Worm (Caenorhabditis elegans): Measurements from ENCODE around the gene Y47G7B.2.

Y47G7B.2 gene

ce11 chrII:2752536-2752935, 44.7 kb upstream of the Y47G7B.2 start, which contains the start of gene F29A7.6:
Gene F29A7.6 (minus strand): TSS chrII:2752611.
- TF ChIP-seq egl-27 (tag; optimal IDR thresholded peaks at IDR 0.05): no peak
- TF ChIP-seq lin-39 (tag; optimal IDR thresholded peaks at IDR 0.05): peak; percentile 2
- peak; percentile 20 for TF ChIP-seq C04F5.9 (tag; optimal IDR thresholded peaks at IDR 0.05)
- TF ChIP-seq C34B4.2 (tag; optimal IDR thresholded peaks at IDR 0.05): no peak
- no peak for TF ChIP-seq pag-3 (tag; optimal IDR thresholded peaks at IDR 0.05; ENCODE audit: borderline replicate concordance, insufficient read depth)
- TF ChIP-seq nhr-85 (tag): peak; percentile 67
- TF ChIP-seq unc-86 (tag; optimal IDR thresholded peaks at IDR 0.05): peak; percentile 41
- no peak for TF ChIP-seq ces-1 (GFP tag; optimal IDR thresholded peaks at IDR 0.05)
- TF ChIP-seq nhr-76 (tag; optimal IDR thresholded peaks at IDR 0.05): no peak
- TF ChIP-seq snpc-4 (tag; optimal IDR thresholded peaks at IDR 0.05): peak; percentile 64
- TF ChIP-seq ets-5 (GFP tag; IDR thresholded peaks at IDR 0.05): no peak
- TF ChIP-seq blmp-1 (tag; optimal IDR thresholded peaks at IDR 0.05): no peak
- no peak for TF ChIP-seq hpl-2 (GFP tag; optimal IDR thresholded peaks at IDR 0.05)
- TF ChIP-seq mdl-1 (tag; optimal IDR thresholded peaks at IDR 0.05): peak in 1 of 2 experiments; percentile 2
- no peak for TF ChIP-seq nhr-84 (tag; optimal IDR thresholded peaks at IDR 0.05)
- no peak for TF ChIP-seq hlh-17 (GFP tag; optimal IDR thresholded peaks at IDR 0.05; ENCODE audit: borderline replicate concordance)
- peak; percentile 53 to 63 for TF ChIP-seq lin-35 (GFP tag; optimal IDR thresholded peaks at IDR 0.05)
- peak; percentile 79 for TF ChIP-seq nhr-90 (tag; optimal IDR thresholded peaks at IDR 0.05; ENCODE audit: poor library complexity)
- TF ChIP-seq ceh-8 (GFP tag; optimal IDR thresholded peaks at IDR 0.05): no peak
- TF ChIP-seq mab-9 (GFP tag; IDR thresholded peaks at IDR 0.05): 0 out of 2 replicates have a peak, but pooled peaks have one; percentile 36
- peak; percentile 78 for TF ChIP-seq lin-14 (GFP tag; optimal IDR thresholded peaks at IDR 0.05)
- no peak for TF ChIP-seq lir-3 (tag; optimal IDR thresholded peaks at IDR 0.05; ENCODE audit: poor library complexity)
- TF ChIP-seq unc-62 (GFP tag; optimal IDR thresholded peaks at IDR 0.05): no peak
- peak; percentile 78 for TF ChIP-seq irx-1 (tag; optimal IDR thresholded peaks at IDR 0.05)
- TF ChIP-seq efl-1 (optimal IDR thresholded peaks at IDR 0.05): peak; percentile 67 to 69
- peak; percentile 69 to 92 for TF ChIP-seq efl-1 (GFP tag; optimal IDR thresholded peaks at IDR 0.05 in 1 of 2)
- TF ChIP-seq tbx-2 (tag; optimal IDR thresholded peaks at IDR 0.05): peak; percentile 78
- no peak for TF ChIP-seq ama-1 (optimal IDR thresholded peaks at IDR 0.05)
- TF ChIP-seq snu-23 (GFP tag; optimal IDR thresholded peaks at IDR 0.05): peak; percentile 63
- TF ChIP-seq unc-30 (tag; optimal IDR thresholded peaks at IDR 0.05): no peak
- no peak for TF ChIP-seq fos-1 (tag; optimal IDR thresholded peaks at IDR 0.05)
- TF ChIP-seq fkh-10 (GFP tag; optimal IDR thresholded peaks at IDR 0.05): no peak
- TF ChIP-seq vab-15 (tag; optimal IDR thresholded peaks at IDR 0.05): no peak
- TF ChIP-seq sptf-1 (tag; optimal IDR thresholded peaks at IDR 0.05): no peak
- TF ChIP-seq swsn-7 (tag; optimal IDR thresholded peaks at IDR 0.05): peak; percentile 67
- peak; percentile 3 for TF ChIP-seq nhr-77 (tag; optimal IDR thresholded peaks at IDR 0.05)
- peak; percentile 36 for TF ChIP-seq jun-1 (tag; optimal IDR thresholded peaks at IDR 0.05)
- no peak for TF ChIP-seq ztf-4 (tag; optimal IDR thresholded peaks at IDR 0.05)
- TF ChIP-seq nhr-71 (tag; optimal IDR thresholded peaks at IDR 0.05): no peak
- TF ChIP-seq nhr-28 (tag; optimal IDR thresholded peaks at IDR 0.05): no peak
- peak; percentile 69 for TF ChIP-seq pax-3 (tag; optimal IDR thresholded peaks at IDR 0.05)
- TF ChIP-seq nhr-237 (tag; optimal IDR thresholded peaks at IDR 0.05): no peak
- peak; percentile 86 for TF ChIP-seq ceh-90 (tag; optimal IDR thresholded peaks at IDR 0.05)
- TF ChIP-seq F16B12.6 (tag; optimal IDR thresholded peaks at IDR 0.05): peak; percentile 25
- TF ChIP-seq aha-1 (tag; optimal IDR thresholded peaks at IDR 0.05): no peak
- peak; percentile 78 for TF ChIP-seq dsc-1 (tag; optimal IDR thresholded peaks at IDR 0.05)
- TF ChIP-seq sup-37 (GFP tag; optimal IDR thresholded peaks at IDR 0.05): no peak
- peak; percentile 50 for TF ChIP-seq isw-1 (GFP tag; IDR thresholded peaks at IDR 0.05)
- TF ChIP-seq Y116A8C.19 (tag; optimal IDR thresholded peaks at IDR 0.05; ENCODE audit: borderline replicate concordance): no peak
- TF ChIP-seq grh-1 (GFP tag; IDR thresholded peaks at IDR 0.05): 0 out of 2 replicates have a peak, but pooled peaks have one; percentile 19
- TF ChIP-seq pqm-1 (tag; optimal IDR thresholded peaks at IDR 0.05): no peak
- TF ChIP-seq alr-1 (tag; optimal IDR thresholded peaks at IDR 0.05; ENCODE audit: borderline replicate concordance): no peak
- peak; percentile 81 for TF ChIP-seq nhr-47 (tag; optimal IDR thresholded peaks at IDR 0.05)
